Worm (Caenorhabditis elegans) whole organism, early embryonic: ENCODE data around the gene F55C12.2.

Experiments used
- B0310.2 ChIP-seq: sonication (generic microtip); optimal IDR thresholded peaks from 2 replicates; lab custom pipeline; 2016; ENCODE audit warnings: mild to moderate bottlenecking, missing genetic modification characterization, missing compliant biosample characterization
- F13C5.2 ChIP-seq: sonication (generic microtip); optimal IDR thresholded peaks from 2 replicates; lab custom pipeline; 2017; ENCODE audit warnings: mild to moderate bottlenecking, missing genetic modification characterization, inconsistent platforms, missing compliant biosample characterization
- aly-1 ChIP-seq: sonication (generic microtip); optimal IDR thresholded peaks from 2 replicates; lab custom pipeline; 2016; ENCODE audit warnings: missing genetic modification characterization, missing compliant biosample characterization
- ama-1 ChIP-seq: fragments of 150-350 bp; optimal IDR thresholded peaks from 2 replicates; lab custom pipeline; 2014
- ceh-13 ChIP-seq: fragments of 200-800 bp; sonication (Bioruptor generic); optimal IDR thresholded peaks from 2 replicates; lab custom pipeline; 2018; ENCODE audit warnings: mild to moderate bottlenecking, missing genetic modification characterization, missing compliant biosample characterization
- ceh-36 ChIP-seq: sonication (generic microtip); optimal IDR thresholded peaks from 2 replicates; lab custom pipeline; 2016; ENCODE audit warnings: missing genetic modification characterization, inconsistent platforms, missing compliant biosample characterization
- ets-7 ChIP-seq: sonication (generic microtip); optimal IDR thresholded peaks from 2 replicates; lab custom pipeline; 2016; ENCODE audit warnings: missing genotype, missing genetic modification characterization, missing compliant biosample characterization
- flt-1 ChIP-seq: fragments of 200-800 bp; sonication (Bioruptor generic); IDR thresholded peaks from 2 replicates; pipeline ENCODE4 v1.3.6; 2022; ENCODE audit warnings: missing genetic modification characterization, missing compliant biosample characterization
- hmbx-1 ChIP-seq: sonication (generic microtip); optimal IDR thresholded peaks from 2 replicates; lab custom pipeline; 2016; ENCODE audit warnings: mild to moderate bottlenecking, missing genetic modification characterization, missing compliant biosample characterization
- hmg-4 ChIP-seq: fragments of 200-800 bp; sonication (Bioruptor generic); optimal IDR thresholded peaks from 2 replicates; lab custom pipeline; 2018; ENCODE audit warnings: mild to moderate bottlenecking, missing genetic modification characterization, missing compliant biosample characterization
- hnd-1 ChIP-seq: sonication (generic microtip); optimal IDR thresholded peaks from 2 replicates; lab custom pipeline; 2016; ENCODE audit warnings: missing genetic modification characterization, missing compliant biosample characterization
- pes-1 ChIP-seq: fragments of 200-800 bp; sonication (Bioruptor generic); IDR thresholded peaks from 2 replicates; pipeline ENCODE4 v1.3.6; 2022; ENCODE audit warnings: missing genetic modification reagents, missing genetic modification characterization, missing compliant biosample characterization
- scrt-1 ChIP-seq: fragments of 200-800 bp; sonication (Bioruptor generic); IDR thresholded peaks from 2 replicates; pipeline ENCODE4 v1.3.6; 2022; ENCODE audit warnings: missing genetic modification characterization, missing compliant biosample characterization
- sea-1 ChIP-seq: fragments of 200-800 bp; sonication (Bioruptor generic); conservative IDR thresholded peaks from 2 replicates; pipeline ENCODE4 v1.3.6; 2022; ENCODE audit warnings: missing genetic modification characterization, missing compliant biosample characterization
- tbx-11 ChIP-seq: fragments of 200-800 bp; sonication (Bioruptor generic); IDR thresholded peaks from 2 replicates; pipeline ENCODE4 v1.3.6; 2022; ENCODE audit warnings: missing genetic modification characterization, missing compliant biosample characterization
- tbx-37 ChIP-seq: fragments of 200-800 bp; sonication (Bioruptor generic); conservative IDR thresholded peaks from 2 replicates; pipeline ENCODE4 v1.3.6; 2022; ENCODE audit warnings: missing genetic modification reagents, missing genetic modification characterization, missing compliant biosample characterization
- tra-4 ChIP-seq: sonication (generic microtip); optimal IDR thresholded peaks from 2 replicates; lab custom pipeline; 2017; ENCODE audit warnings: missing genetic modification characterization, missing compliant biosample characterization

The F55C12.2 gene

ce11 chrII:5904252-5904651 lies 27.6 kb downstream of the F55C12.2 start, which contains the start of gene tsp-18:
Gene tsp-18 (plus strand): TSS chrII:5904552.
- TF ChIP-seq scrt-1: no peak
- no peak for TF ChIP-seq tbx-11 (GFP tag; lab: Robert Waterston, UW)
- no peak for TF ChIP-seq ceh-36 (tag; lab: Kevin White, UChicago)

- TF ChIP-seq sea-1 (GFP tag; lab: Robert Waterston, UW) (no peak), pes-1 (GFP tag; lab: Robert Waterston, UW) (no peak), tra-4 (tag; lab: Kevin White, UChicago) (no peak), tbx-37 (GFP tag; lab: Robert Waterston, UW) (no peak), tbx-11 (GFP tag; lab: Robert Waterston, UW) (no peak), aly-1 (tag; lab: Kevin White, UChicago) (no peak), ets-7 (tag; lab: Kevin White, UChicago) (no peak), ceh-13 (GFP tag; lab: Kevin White, UChicago) (no peak), F13C5.2 (no peak), ama-1 (lab: Kevin White, UChicago) (no peak), ceh-36 (tag; lab: Kevin White, UChicago) (no peak), scrt-1 (no peak), hmbx-1 (no peak), hmg-4 (GFP tag; lab: Kevin White, UChicago) (no peak), hnd-1 (tag; lab: Kevin White, UChicago) (no peak), B0310.2 (tag; lab: Kevin White, UChicago) (no peak), flt-1 (GFP tag; lab: Robert Waterston, UW) (no peak)
These were observed 29.7 kb downstream of the F55C12.2 start, which contains the start of gene F59G1.8 for ce11 chrII:5906274-5906673. Gene F59G1.8 (plus strand): TSS chrII:5906566.

ce11 chrII:5907482-5907881 lies 30.9 kb downstream of the F55C12.2 start, which contains the start of gene vps-35:
Gene vps-35 (plus strand): TSS chrII:5907816.
- TF ChIP-seq pes-1 (GFP tag; lab: Robert Waterston, UW) (no peak), F13C5.2 (no peak), tbx-11 (GFP tag; lab: Robert Waterston, UW) (no peak), ets-7 (tag; lab: Kevin White, UChicago) (no peak), B0310.2 (tag; lab: Kevin White, UChicago) (no peak)

- TF ChIP-seq hmbx-1 (no peak), hnd-1 (tag; lab: Kevin White, UChicago) (no peak), tbx-37 (GFP tag; lab: Robert Waterston, UW) (no peak), ceh-13 (GFP tag; lab: Kevin White, UChicago) (no peak), pes-1 (GFP tag; lab: Robert Waterston, UW) (no peak), hmg-4 (GFP tag; lab: Kevin White, UChicago) (no peak)
These were observed 34.7 kb downstream of the F55C12.2 start, which contains the start of gene cgt-3 for ce11 chrII:5911274-5911673. Gene cgt-3 (plus strand): TSS chrII:5911324.

ce11 chrII:5911939-5912523 lies 35.4 kb downstream of the F55C12.2 start:
- TF ChIP-seq ceh-36 (tag; lab: Kevin White, UChicago): no peak

- TF ChIP-seq aly-1 (tag; lab: Kevin White, UChicago) (no peak), flt-1 (GFP tag; lab: Robert Waterston, UW) (no peak), tbx-11 (GFP tag; lab: Robert Waterston, UW) (no peak), F13C5.2 (no peak), tra-4 (tag; lab: Kevin White, UChicago) (no peak), B0310.2 (tag; lab: Kevin White, UChicago) (no peak), ets-7 (tag; lab: Kevin White, UChicago) (no peak), hmbx-1 (no peak), sea-1 (GFP tag; lab: Robert Waterston, UW) (no peak), hmg-4 (GFP tag; lab: Kevin White, UChicago) (no peak), ceh-13 (GFP tag; lab: Kevin White, UChicago) (no peak), ama-1 (lab: Kevin White, UChicago) (no peak), scrt-1 (no peak), ceh-36 (tag; lab: Kevin White, UChicago) (no peak), tbx-37 (GFP tag; lab: Robert Waterston, UW) (no peak), pes-1 (GFP tag; lab: Robert Waterston, UW) (no peak)
These were observed 37.3 kb downstream of the F55C12.2 start for ce11 chrII:5913897-5914296.

- TF ChIP-seq pes-1 (GFP tag; lab: Robert Waterston, UW): no peak
- TF ChIP-seq tbx-37 (GFP tag; lab: Robert Waterston, UW): no peak
- TF ChIP-seq hmg-4 (GFP tag; lab: Kevin White, UChicago): no peak
- no peak for TF ChIP-seq F13C5.2
These were observed 40.4 kb downstream of the F55C12.2 start, which contains the start of gene frh-1 for ce11 chrII:5917010-5917472. Gene frh-1 (plus strand): TSS chrII:5917422.

ce11 chrII:5918149-5918697 lies 41.6 kb downstream of the F55C12.2 start, which contains the start of gene ptp-2:
Gene ptp-2 (plus strand): TSS chrII:5918647.
- no peak for TF ChIP-seq hmbx-1
- no peak for TF ChIP-seq ama-1 (lab: Kevin White, UChicago)
- no peak for TF ChIP-seq tbx-37 (GFP tag; lab: Robert Waterston, UW)
- no peak for TF ChIP-seq sea-1 (GFP tag; lab: Robert Waterston, UW)
- no peak for TF ChIP-seq B0310.2 (tag; lab: Kevin White, UChicago)
